Worm (Caenorhabditis elegans) whole organism, L4 larva: Measurements from ENCODE around the gene T22D1.3.
A peak's percentile ranks its signal among the peaks of the same experiment; 100 is the strongest.

ENCODE experiments used
- F37D6.2 ChIP-seq: sonication (generic microtip); optimal IDR thresholded peaks from 2 replicates; lab custom pipeline; 2016; ENCODE audit warnings: mild to moderate bottlenecking, missing genetic modification characterization, missing compliant biosample characterization
- F49E8.2 ChIP-seq: sonication (generic microtip); optimal IDR thresholded peaks from 2 replicates; lab custom pipeline; 2016; ENCODE audit warnings: missing compliant biosample characterization, mild to moderate bottlenecking, missing genetic modification characterization, borderline replicate concordance
- T20F7.1 ChIP-seq: fragments of 200-800 bp; sonication (Bioruptor generic); optimal IDR thresholded peaks from 2 replicates; lab custom pipeline; 2018; ENCODE audit warnings: mild to moderate bottlenecking, missing genetic modification characterization, missing compliant biosample characterization
- T26A8.4 ChIP-seq: fragments of 200-800 bp; sonication (Bioruptor generic); IDR thresholded peaks from 2 replicates; pipeline ENCODE4 v1.3.6; 2022; ENCODE audit warnings: missing genetic modification characterization, missing compliant biosample characterization
- Y75B8A.6 ChIP-seq: fragments of 200-800 bp; sonication (Bioruptor generic); IDR thresholded peaks from 2 replicates; pipeline ENCODE4 v1.3.6; 2022; ENCODE audit warnings: missing genetic modification reagents, missing genetic modification characterization, missing compliant biosample characterization
- ZK337.2 ChIP-seq: fragments of 200-800 bp; sonication (Bioruptor generic); IDR thresholded peaks from 2 replicates; pipeline ENCODE4 v1.3.6; 2022; ENCODE audit warnings: missing genetic modification reagents, missing genetic modification characterization, missing compliant biosample characterization
- ama-1 ChIP-seq: fragments of 150-350 bp; optimal IDR thresholded peaks from 2 replicates; lab custom pipeline; 2014; ENCODE audit warnings: inconsistent platforms, mixed read lengths
- attf-4 ChIP-seq: sonication (generic microtip); optimal IDR thresholded peaks from 3 replicates; lab custom pipeline; 2017; ENCODE audit warnings: missing biosample characterization, missing genetic modification characterization
- daf-19 ChIP-seq: fragments of 200-800 bp; sonication (Bioruptor generic); conservative IDR thresholded peaks from 2 replicates; pipeline ENCODE4 v1.3.6; 2022; ENCODE audit warnings: missing genetic modification characterization, missing compliant biosample characterization
- dpl-1 ChIP-seq: fragments of 150-350 bp; optimal IDR thresholded peaks from 2 replicates; lab custom pipeline; 2014; ENCODE audit warnings: missing biosample characterization, missing genetic modification reagents, missing genetic modification characterization
- hlh-11 ChIP-seq: fragments of 200-800 bp; sonication (Bioruptor generic); optimal IDR thresholded peaks from 2 replicates; lab custom pipeline; 2018; ENCODE audit warnings: mild to moderate bottlenecking, missing genetic modification characterization, missing compliant biosample characterization
- lin-13 ChIP-seq: fragments of 150-350 bp; optimal IDR thresholded peaks from 2 replicates; lab custom pipeline; 2014; ENCODE audit warnings: missing biosample characterization, missing genetic modification reagents, missing genetic modification characterization
- lin-15B ChIP-seq: fragments of 150-350 bp; sonication (generic microtip); optimal IDR thresholded peaks from 3 replicates; lab custom pipeline; 2014; ENCODE audit warnings: missing biosample characterization, missing genetic modification characterization
- lin-39 ChIP-seq: fragments of 150-350 bp; optimal IDR thresholded peaks from 2 replicates; lab custom pipeline; 2014; ENCODE audit warnings: missing biosample characterization, missing genetic modification reagents, missing genetic modification characterization
- madf-5 ChIP-seq, 2 experiments: fragments of 200-800 bp; sonication (Bioruptor generic); IDR thresholded peaks; 2 replicates each; pipeline ENCODE4 v1.3.6; 2022; ENCODE audit warnings: missing compliant biosample characterization in 2 of 2, missing genetic modification characterization in 2 of 2
- madf-9 ChIP-seq: fragments of 200-800 bp; sonication (Bioruptor generic); conservative IDR thresholded peaks from 2 replicates; pipeline ENCODE4 v1.3.6; 2022; ENCODE audit warnings: missing genetic modification reagents, missing genetic modification characterization, missing compliant biosample characterization
- mdl-1 ChIP-seq, 2 experiments: fragments of 150-350 bp in 1 of 2; sonication (generic microtip) in 1 of 2; optimal IDR thresholded peaks; 2 replicates each; lab custom pipeline; 2014 to 2017; ENCODE audit warnings: missing biosample characterization in 2 of 2, missing genetic modification characterization in 2 of 2
- mxl-3 ChIP-seq: fragments of 200-800 bp; sonication (Bioruptor generic); optimal IDR thresholded peaks from 2 replicates; lab custom pipeline; 2018; ENCODE audit warnings: mild to moderate bottlenecking, missing genetic modification characterization, missing compliant biosample characterization
- nhr-10 ChIP-seq: fragments of 150-350 bp; optimal IDR thresholded peaks from 2 replicates; lab custom pipeline; 2014; ENCODE audit warnings: missing biosample characterization, missing genetic modification characterization
- nhr-102 ChIP-seq: sonication (generic microtip); optimal IDR thresholded peaks from 2 replicates; lab custom pipeline; 2016; ENCODE audit warnings: mild to moderate bottlenecking, missing genetic modification characterization, moderate library complexity, missing compliant biosample characterization
- nhr-42 ChIP-seq: fragments of 200-800 bp; sonication (Bioruptor generic); IDR thresholded peaks from 2 replicates; pipeline ENCODE4 v1.3.6; 2022; ENCODE audit warnings: missing genetic modification characterization, missing compliant biosample characterization
- nhr-48 ChIP-seq: sonication (generic microtip); optimal IDR thresholded peaks from 2 replicates; lab custom pipeline; 2016; ENCODE audit warnings: mild to moderate bottlenecking, missing genetic modification characterization, missing compliant biosample characterization
- nhr-76 ChIP-seq: fragments of 150-350 bp; optimal IDR thresholded peaks from 2 replicates; lab custom pipeline; 2014; ENCODE audit warnings: missing biosample characterization, missing genetic modification characterization
- nhr-77 ChIP-seq: fragments of 150-350 bp; optimal IDR thresholded peaks from 2 replicates; lab custom pipeline; 2014; ENCODE audit warnings: missing biosample characterization, missing genetic modification characterization
- php-3 ChIP-seq: fragments of 200-800 bp; sonication (Bioruptor generic); IDR thresholded peaks from 2 replicates; pipeline ENCODE4 v1.3.6; 2022; ENCODE audit warnings: missing genetic modification reagents, missing genetic modification characterization, missing compliant biosample characterization
- pqm-1 ChIP-seq: sonication (generic microtip); optimal IDR thresholded peaks from 2 replicates; lab custom pipeline; 2017; ENCODE audit warnings: missing biosample characterization, missing genetic modification characterization
- rbr-2 ChIP-seq: sonication (generic microtip); optimal IDR thresholded peaks from 2 replicates; lab custom pipeline; 2016; ENCODE audit warnings: missing genotype, missing genetic modification characterization, missing compliant biosample characterization
- snpc-1.2 ChIP-seq: fragments of 200-800 bp; sonication (Bioruptor generic); IDR thresholded peaks from 2 replicates; pipeline ENCODE4 v1.3.6; 2022; ENCODE audit warnings: missing genetic modification reagents, missing genetic modification characterization, missing compliant biosample characterization
- spr-3 ChIP-seq: fragments of 200-800 bp; sonication (Bioruptor generic); optimal IDR thresholded peaks from 2 replicates; lab custom pipeline; 2018; ENCODE audit warnings: mild to moderate bottlenecking, missing genetic modification characterization, missing compliant biosample characterization
- tag-97 ChIP-seq: fragments of 200-800 bp; sonication (Bioruptor generic); IDR thresholded peaks from 2 replicates; pipeline ENCODE4 v1.3.6; 2022; ENCODE audit warnings: missing genetic modification characterization, missing compliant biosample characterization
- tra-1 ChIP-seq: fragments of 200-800 bp; sonication (Bioruptor generic); IDR thresholded peaks from 2 replicates; pipeline ENCODE4 v1.3.6; 2022; ENCODE audit warnings: missing genetic modification reagents, missing genetic modification characterization, missing compliant biosample characterization
- unc-39 ChIP-seq: sonication (generic microtip); optimal IDR thresholded peaks from 2 replicates; lab custom pipeline; 2017; ENCODE audit warnings: missing biosample characterization, missing genetic modification characterization
- unc-62 ChIP-seq, 3 experiments: fragments of 150-350 bp in 1 of 3; sonication (generic microtip); optimal IDR thresholded peaks in 2 of 3; peaks in 1 of 3; 1 replicate in 1 of 3; 2 replicates in 2 of 3; lab custom pipeline; 2014 to 2017; ENCODE audit warnings: missing biosample characterization in 3 of 3, missing genetic modification characterization in 3 of 3, missing genetic modification reagents in 3 of 3, missing genotype in 1 of 3
- vab-7 ChIP-seq: fragments of 200-800 bp; sonication (Bioruptor generic); IDR thresholded peaks from 2 replicates; pipeline ENCODE4 v1.3.6; 2022; ENCODE audit warnings: missing genetic modification reagents, missing genetic modification characterization, missing compliant biosample characterization
- zag-1 ChIP-seq: fragments of 150-350 bp; optimal IDR thresholded peaks from 2 replicates; lab custom pipeline; 2014; ENCODE audit warnings: missing biosample characterization, missing genetic modification characterization
- zfp-3 ChIP-seq: fragments of 200-800 bp; sonication (Bioruptor generic); conservative IDR thresholded peaks from 2 replicates; pipeline ENCODE4 v1.3.6; 2022; ENCODE audit warnings: missing genetic modification reagents, missing genetic modification characterization, missing compliant biosample characterization
- zip-11 ChIP-seq: fragments of 200-800 bp; sonication (Bioruptor generic); IDR thresholded peaks from 2 replicates; pipeline ENCODE4 v1.3.6; 2022; ENCODE audit warnings: missing genetic modification characterization, missing compliant biosample characterization
- ztf-11 ChIP-seq: fragments of 150-350 bp; optimal IDR thresholded peaks from 2 replicates; lab custom pipeline; 2014; ENCODE audit warnings: missing biosample characterization, missing genetic modification characterization

The T22D1.3 gene

ce11 chrIV:6919318-6919717, 6.0 kb downstream of the T22D1.3 start, which contains the start of gene ruvb-2 (continued):
- TF ChIP-seq unc-62 (GFP tag; optimal IDR thresholded peaks at IDR 0.05 in 1 of 2; lab: Kevin White, UChicago) (peak in 1 of 2 experiments; percentile 91), unc-62 (tag; optimal IDR thresholded peaks at IDR 0.05; lab: Kevin White, UChicago) (no peak), ZK337.2 (GFP tag; lab: Robert Waterston, UW) (no peak), mxl-3 (GFP tag; lab: Kevin White, UChicago) (peak; percentile 83), dpl-1 (GFP tag; lab: Kevin White, UChicago) (peak; percentile 92), php-3 (GFP tag; lab: Robert Waterston, UW) (no peak), lin-13 (GFP tag; lab: Kevin White, UChicago) (peak; percentile 65), spr-3 (GFP tag; lab: Kevin White, UChicago) (peak; percentile 59), mdl-1 (tag; optimal IDR thresholded peaks at IDR 0.05; lab: Kevin White, UChicago) (peak in 1 of 2 experiments; percentile 80), F37D6.2 (tag; lab: Kevin White, UChicago) (peak; percentile 66), tra-1 (GFP tag; lab: Robert Waterston, UW) (peak; percentile 18; the same call in 1 of the 2 replicates), unc-39 (no peak), T26A8.4 (GFP tag; lab: Robert Waterston, UW) (peak; percentile 82), hlh-11 (no peak), ama-1 (lab: Kevin White, UChicago) (no peak), nhr-77 (peak; percentile 77), nhr-102 (tag; lab: Kevin White, UChicago) (peak; percentile 72), madf-9 (GFP tag; lab: Robert Waterston, UW) (no peak), nhr-42 (GFP tag; lab: Robert Waterston, UW) (peak; percentile 33; the same call in 1 of the 2 replicates), vab-7 (GFP tag; lab: Robert Waterston, UW) (no peak), nhr-76 (tag; lab: Kevin White, UChicago) (no peak), nhr-48 (peak; percentile 26), snpc-1.2 (GFP tag; lab: Robert Waterston, UW) (peak; percentile 89), pqm-1 (tag; lab: Kevin White, UChicago) (peak; percentile 5), zip-11 (GFP tag; lab: Robert Waterston, UW) (no peak), Y75B8A.6 (GFP tag; lab: Robert Waterston, UW) (no peak), F49E8.2 (tag; lab: Kevin White, UChicago) (peak; percentile 26)
- TF ChIP-seq, all 104 proteins: peak for 44

- TF ChIP-seq tra-1 (GFP tag; lab: Robert Waterston, UW), result 0 out of 2 replicates have a peak, but pooled peaks have one; percentile 8
- no peak for TF ChIP-seq nhr-48
Observed at ce11 chrIV:6920063-6920462, 6.7 kb downstream of the T22D1.3 start, which contains the start of gene T22D1.18. Gene T22D1.18 (minus strand): TSS chrIV:6920163.

ce11 chrIV:6923070-6923469, 9.7 kb downstream of the T22D1.3 start, which contains the start of gene T22D1.1:
Gene T22D1.1 (plus strand): TSS chrIV:6923370.
- no peak for TF ChIP-seq mxl-3 (GFP tag; lab: Kevin White, UChicago)
- no peak for TF ChIP-seq ZK337.2 (GFP tag; lab: Robert Waterston, UW)
- no peak for TF ChIP-seq ama-1 (lab: Kevin White, UChicago)
- no peak for TF ChIP-seq T20F7.1 (GFP tag; lab: Kevin White, UChicago)
- no peak for TF ChIP-seq zag-1
- TF ChIP-seq attf-4 (tag; lab: Kevin White, UChicago), result no peak
- no peak for TF ChIP-seq lin-39 (tag; lab: Kevin White, UChicago)
- TF ChIP-seq pqm-1 (tag; lab: Kevin White, UChicago), result no peak
- TF ChIP-seq madf-5 (GFP tag; IDR thresholded peaks at IDR 0.05; lab: Robert Waterston, UW), result no peak
- TF ChIP-seq daf-19 (GFP tag; lab: Robert Waterston, UW), result no peak
- TF ChIP-seq ztf-11 (tag; lab: Kevin White, UChicago), result no peak
- no peak for TF ChIP-seq lin-15B (tag; lab: Kevin White, UChicago)
- TF ChIP-seq nhr-10 (tag; lab: Kevin White, UChicago), result no peak
- no peak for TF ChIP-seq tag-97 (GFP tag; lab: Robert Waterston, UW)
- no peak for TF ChIP-seq rbr-2 (tag; lab: Kevin White, UChicago)
- no peak for TF ChIP-seq zfp-3 (GFP tag; lab: Robert Waterston, UW)
